Worm (Caenorhabditis elegans): ENCODE data around the gene math-6.
"Not testable (repeated sequence)": the region's sequence is repeated elsewhere in the genome, so short reads cannot be mapped to it uniquely, and the experiment has no call there.

Gene math-6

DNA sequence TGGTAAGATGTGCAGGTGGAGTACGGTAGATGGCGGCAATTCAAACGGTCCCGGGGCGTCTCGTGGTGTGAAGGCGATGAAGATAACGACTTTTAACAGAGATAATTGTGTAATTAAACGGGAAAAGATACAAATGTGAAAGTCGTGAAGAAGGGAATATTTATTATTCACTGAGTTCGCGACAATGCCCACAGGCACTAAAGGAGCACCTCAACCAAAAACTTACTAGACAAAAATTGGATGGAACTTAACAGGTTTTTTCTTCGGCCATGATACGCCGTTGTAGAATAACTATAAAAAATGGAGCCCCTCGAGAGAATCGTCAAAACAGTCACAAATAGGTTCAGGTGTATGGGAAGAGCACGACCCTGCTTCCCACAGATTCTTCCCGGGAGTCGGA, 22.2 kb downstream of the math-6 start, which contains the start of gene fbxb-98:
fbxb-98 (plus strand) TSS at position 301 of the 400 bp plus-strand sequence.
- TF ChIP-seq snpc-4 (tag; optimal IDR thresholded peaks at IDR 0.05); mbf-1 (tag; optimal IDR thresholded peaks at IDR 0.05); sma-3 (GFP tag; optimal IDR thresholded peaks at IDR 0.05): not testable (repeated sequence)

DNA sequence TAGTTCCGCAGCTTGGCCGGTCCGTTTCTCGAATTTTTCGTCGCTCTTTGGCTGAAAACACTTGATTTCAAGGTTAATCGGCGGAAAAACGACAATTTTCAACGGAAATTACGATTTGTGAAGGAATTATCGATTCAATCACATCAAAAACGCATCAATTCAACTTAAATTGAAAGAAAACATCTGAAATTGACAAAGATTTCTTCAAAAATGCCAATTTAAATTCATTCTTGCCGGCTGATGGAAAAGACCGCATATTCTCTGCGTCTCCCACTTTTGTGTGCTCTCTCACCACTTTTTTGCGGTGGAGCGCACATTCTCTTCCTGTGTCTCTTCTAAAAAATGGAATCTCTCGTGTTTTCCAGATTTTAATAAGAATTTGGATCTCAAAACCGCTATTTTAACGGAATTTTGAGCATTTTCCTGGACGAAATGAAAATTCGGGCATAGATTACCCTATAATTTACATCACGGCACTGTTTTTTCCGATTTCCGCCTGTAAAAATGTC, 23.2 kb downstream of the math-6 start, which contains the start of gene C16C4.18:
C16C4.18 (minus strand) TSS at position 51 of the 509 bp plus-strand sequence.
- TF ChIP-seq ztf-4, lin-11, skn-1 (tag; optimal IDR thresholded peaks at IDR 0.05): not testable (repeated sequence)

DNA sequence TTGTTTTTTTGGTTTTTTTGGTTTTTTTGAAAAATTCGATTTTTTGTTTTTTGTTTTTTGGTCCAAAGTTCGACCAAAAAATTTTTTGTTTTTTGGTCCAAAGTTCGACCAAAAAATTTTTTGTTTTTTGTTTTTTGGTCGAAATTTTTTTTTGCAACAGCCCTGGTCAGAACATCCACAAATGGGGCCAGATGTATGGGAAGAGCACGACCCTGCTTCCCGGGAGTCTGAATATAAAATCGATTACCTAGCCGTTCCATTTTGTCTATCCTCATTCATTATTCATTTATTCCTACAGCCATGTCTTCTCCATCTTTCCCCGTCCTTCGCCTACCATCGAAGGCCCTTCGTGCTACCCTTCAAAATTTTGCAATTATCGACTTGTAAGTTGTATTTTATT, 30.4 kb downstream of the math-6 start, which contains the start of gene fbxb-95:
fbxb-95 (plus strand) TSS at position 301 of the 400 bp plus-strand sequence.
- not testable (repeated sequence) for TF ChIP-seq blmp-1 (tag; optimal IDR thresholded peaks at IDR 0.05; ENCODE audit: insufficient read depth); ama-1 (optimal IDR thresholded peaks at IDR 0.05); nhr-77 (tag; optimal IDR thresholded peaks at IDR 0.05)

DNA sequence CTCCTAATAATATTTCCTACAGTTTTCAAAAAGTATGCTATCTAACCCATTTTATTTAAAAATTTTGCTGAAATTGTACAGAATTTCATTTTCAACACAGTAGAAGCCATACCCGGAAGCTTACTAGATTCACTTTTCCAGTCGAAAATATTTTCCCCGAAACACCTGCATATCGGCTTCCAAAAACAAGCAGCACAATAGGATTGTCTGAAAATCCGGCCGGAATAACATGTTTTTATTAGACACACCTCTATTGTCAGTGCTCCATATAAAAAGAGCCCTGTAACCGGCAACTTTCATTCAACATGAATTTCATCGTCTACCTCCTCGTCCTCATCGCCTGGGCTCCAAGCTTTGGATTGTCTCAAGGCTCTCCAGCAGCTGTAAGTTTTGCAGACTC, 32.0 kb downstream of the math-6 start, which contains the start of gene C52E2.2:
C52E2.2 (plus strand) TSS at position 301 of the 400 bp plus-strand sequence.
- no peak for TF ChIP-seq unc-62 (GFP tag; optimal IDR thresholded peaks at IDR 0.05)

DNA sequence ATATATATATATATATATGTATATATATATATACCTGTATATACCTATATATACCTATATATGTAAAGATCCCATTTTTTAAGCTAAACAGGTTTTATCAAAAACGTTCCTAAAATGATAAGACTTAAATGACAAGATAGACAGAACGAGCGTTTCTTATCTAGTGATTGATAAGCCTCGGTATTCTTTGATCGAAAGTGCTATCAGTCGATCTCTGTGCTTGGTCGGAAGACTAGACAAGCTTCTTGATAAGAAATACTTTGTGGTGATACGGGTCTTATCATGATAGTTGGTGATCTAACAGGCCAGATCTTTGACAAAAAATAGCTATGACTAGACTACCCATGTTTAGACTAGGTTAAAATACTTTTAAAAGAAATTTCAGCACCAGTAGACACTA, 32.8 kb downstream of the math-6 start:
- TF ChIP-seq egl-27 (tag; optimal IDR thresholded peaks at IDR 0.05) (peak; percentile 83), F13H6.1 (tag; optimal IDR thresholded peaks at IDR 0.05) (peak; percentile 32), sma-3 (GFP tag; optimal IDR thresholded peaks at IDR 0.05) (peak; percentile 57), nhr-21 (tag; optimal IDR thresholded peaks at IDR 0.05) (peak; percentile 22), nhr-25 (tag; optimal IDR thresholded peaks at IDR 0.05) (no peak), crh-2 (tag; optimal IDR thresholded peaks at IDR 0.05) (peak; percentile 36), fos-1 (tag; optimal IDR thresholded peaks at IDR 0.05) (peak; percentile 97), nhr-6 (tag; optimal IDR thresholded peaks at IDR 0.05) (no peak), mab-5 (tag; optimal IDR thresholded peaks at IDR 0.05) (no peak), gmeb-1 (tag; optimal IDR thresholded peaks at IDR 0.05) (peak; percentile 25), sma-9 (GFP tag; optimal IDR thresholded peaks at IDR 0.05) (peak; percentile 91), sma-9 (tag; optimal IDR thresholded peaks at IDR 0.05) (no peak)

DNA sequence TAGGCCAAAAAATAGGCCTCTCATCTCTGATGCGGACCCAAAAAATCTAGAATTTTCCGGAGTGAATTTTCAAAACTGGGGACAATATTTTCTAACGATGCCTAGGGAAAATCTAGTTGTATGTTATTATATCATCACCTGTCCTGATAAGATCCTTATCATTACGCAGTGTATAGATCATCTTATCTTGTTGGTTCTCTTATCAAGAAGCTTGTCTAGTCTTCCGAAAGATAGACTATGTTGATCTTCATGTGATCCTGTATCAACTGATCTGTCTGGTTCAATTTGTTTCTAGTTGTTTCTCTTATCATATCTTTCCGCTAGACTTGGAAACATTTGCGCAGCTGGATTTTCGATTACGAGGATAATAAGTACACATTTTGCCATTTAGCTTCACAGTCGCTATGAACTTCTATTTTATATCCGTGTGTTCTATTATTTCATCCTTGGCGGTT, 33.7 kb downstream of the math-6 start, which contains the start of gene C52E2.3:
C52E2.3 (plus strand) TSS at position 405 of the 455 bp plus-strand sequence.
- TF ChIP-seq nhr-237 (tag; optimal IDR thresholded peaks at IDR 0.05): no peak
- no peak for TF ChIP-seq nhr-12 (tag; optimal IDR thresholded peaks at IDR 0.05)
- no peak for TF ChIP-seq snpc-4 (tag; optimal IDR thresholded peaks at IDR 0.05)
- TF ChIP-seq mbf-1 (tag; optimal IDR thresholded peaks at IDR 0.05): no peak
- no peak for TF ChIP-seq egl-27 (tag; optimal IDR thresholded peaks at IDR 0.05)
- no peak for TF ChIP-seq sma-9 (GFP tag; optimal IDR thresholded peaks at IDR 0.05)
- TF ChIP-seq sma-9 (tag; optimal IDR thresholded peaks at IDR 0.05): no peak
- no peak for TF ChIP-seq lin-13 (GFP tag; optimal IDR thresholded peaks at IDR 0.05)
- no peak for TF ChIP-seq Y55F3AM.14 (GFP tag; optimal IDR thresholded peaks at IDR 0.05)
- TF ChIP-seq elt-3 (tag; optimal IDR thresholded peaks at IDR 0.05): no peak
- TF ChIP-seq mab-5 (tag; optimal IDR thresholded peaks at IDR 0.05): no peak

DNA sequence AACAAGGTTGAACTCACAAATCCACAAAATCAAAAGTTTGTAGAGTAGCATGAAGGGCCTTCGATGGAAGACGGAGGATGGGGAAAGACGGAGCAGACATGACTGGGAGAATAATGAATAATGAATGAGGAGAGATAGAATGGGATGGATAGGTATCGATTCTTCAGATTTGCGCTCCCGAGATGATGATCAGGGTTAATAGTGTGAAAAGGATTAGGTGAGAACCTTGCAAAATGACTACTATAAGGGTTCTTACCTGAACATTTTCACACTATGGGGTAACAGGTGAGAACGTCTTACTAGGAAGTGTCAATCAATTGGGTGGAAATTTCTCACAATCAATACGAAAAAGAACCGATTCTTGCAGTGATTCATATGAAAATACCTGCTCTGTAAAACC, 34.2 kb downstream of the math-6 start, which contains the start of gene fbxb-96:
fbxb-96 (minus strand) TSS at position 101 of the 400 bp plus-strand sequence.
- TF ChIP-seq dmd-4 (tag; optimal IDR thresholded peaks at IDR 0.05) (no peak), peb-1 (tag; optimal IDR thresholded peaks at IDR 0.05) (no peak), nhr-6 (tag; optimal IDR thresholded peaks at IDR 0.05) (no peak), nhr-25 (tag; optimal IDR thresholded peaks at IDR 0.05) (no peak), snpc-4 (tag; optimal IDR thresholded peaks at IDR 0.05) (no peak), unc-39 (tag; optimal IDR thresholded peaks at IDR 0.05) (no peak), F13H6.1 (tag; optimal IDR thresholded peaks at IDR 0.05) (no peak), elt-3 (tag; optimal IDR thresholded peaks at IDR 0.05) (no peak)
